Worm (Caenorhabditis elegans) whole organism, L1 larva: ENCODE data around the gene fbxb-17.
"Not testable (repeated sequence)": the region's sequence is repeated elsewhere in the genome, so short reads cannot be mapped to it uniquely, and the experiment has no call there.

Experiments
- aly-2 ChIP-seq: fragments of 150-350 bp; optimal IDR thresholded peaks from 2 replicates; lab custom pipeline; 2014; ENCODE audit warnings: missing biosample characterization, missing genetic modification characterization
- blmp-1 ChIP-seq: fragments of 150-350 bp; optimal IDR thresholded peaks from 2 replicates; lab custom pipeline; 2014; ENCODE audit warnings: missing biosample characterization, missing genetic modification characterization
- nhr-237 ChIP-seq: fragments of 150-350 bp; optimal IDR thresholded peaks from 2 replicates; lab custom pipeline; 2014; ENCODE audit warnings: missing biosample characterization, missing genetic modification characterization
- nhr-47 ChIP-seq: sonication (generic microtip); optimal IDR thresholded peaks from 2 replicates; lab custom pipeline; 2016; ENCODE audit warnings: mild to moderate bottlenecking, missing genetic modification characterization, moderate library complexity, missing compliant biosample characterization
- nhr-71 ChIP-seq: sonication (generic microtip); optimal IDR thresholded peaks from 2 replicates; lab custom pipeline; 2016; ENCODE audit warnings: mild to moderate bottlenecking, missing genetic modification characterization, moderate library complexity, missing compliant biosample characterization
- nhr-77 ChIP-seq: fragments of 150-350 bp; optimal IDR thresholded peaks from 2 replicates; lab custom pipeline; 2014; ENCODE audit warnings: missing biosample characterization, missing genetic modification characterization
- unc-130 ChIP-seq: fragments of 150-350 bp; optimal IDR thresholded peaks from 2 replicates; lab custom pipeline; 2017; ENCODE audit warnings: missing biosample characterization, missing genetic modification characterization, inconsistent platforms
- unc-62 ChIP-seq: fragments of 150-350 bp; optimal IDR thresholded peaks from 2 replicates; lab custom pipeline; 2014; ENCODE audit warnings: missing biosample characterization, missing genetic modification reagents, missing genetic modification characterization
- unc-86 ChIP-seq: sonication (generic microtip); optimal IDR thresholded peaks from 2 replicates; lab custom pipeline; 2016; ENCODE audit warnings: missing genetic modification characterization, missing compliant biosample characterization

DNA sequence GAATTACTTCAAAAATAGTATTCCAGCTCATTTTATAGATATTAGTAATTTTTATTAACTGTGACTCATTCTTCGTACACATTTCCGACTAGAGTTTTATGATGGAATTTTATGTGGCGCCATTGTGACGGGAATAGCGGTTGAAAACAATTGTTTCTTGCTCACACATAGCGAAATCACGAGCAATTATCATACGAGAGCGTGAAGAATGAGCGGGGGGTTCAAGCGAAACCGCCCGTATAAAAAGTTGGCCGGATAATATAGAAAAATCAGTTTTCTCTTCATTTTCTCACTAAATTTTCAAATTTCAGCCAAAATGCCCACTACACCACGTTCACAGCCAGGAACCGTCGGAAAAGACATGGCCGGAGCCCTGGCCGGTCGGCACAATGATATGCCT is 42.7 kb upstream of the fbxb-17 start, which contains the start of gene C08E3.1:
- TF ChIP-seq aly-2; nhr-77 (tag; lab: Kevin White, UChicago); blmp-1 (tag; lab: Kevin White, UChicago); unc-62 (GFP tag; lab: Kevin White, UChicago); unc-86 (tag; lab: Kevin White, UChicago); nhr-71; nhr-237 (tag; lab: Kevin White, UChicago); unc-130 (tag; lab: Kevin White, UChicago); nhr-47 (tag; lab: Kevin White, UChicago): not testable (repeated sequence)
